Fruit fly (Drosophila melanogaster) whole organism, wandering third instar larva: ENCODE measurements around the gene Lst8.

ENCODE experiments used
- Abd-B ChIP-seq: fragments of >200 bp; optimal IDR thresholded peaks from 2 replicates; lab custom pipeline; 2017; ENCODE audit warnings: missing biosample characterization, missing genetic modification characterization
- CG32264 ChIP-seq: fragments of 200-800 bp; sonication (Bioruptor generic); optimal IDR thresholded peaks from 2 replicates; lab custom pipeline; 2016; ENCODE audit warnings: missing biosample characterization, missing genetic modification characterization
- CG9705 ChIP-seq: fragments of 200-800 bp; sonication (Bioruptor generic); optimal IDR thresholded peaks from 2 replicates; lab custom pipeline; 2018; ENCODE audit warnings: missing biosample characterization, mild to moderate bottlenecking, missing genetic modification characterization
- CrebA ChIP-seq: fragments of 200-800 bp; sonication (Bioruptor generic); optimal IDR thresholded peaks from 2 replicates; lab custom pipeline; 2016; ENCODE audit warnings: missing biosample characterization, mild to moderate bottlenecking, missing genetic modification characterization, borderline replicate concordance
- Dfd ChIP-seq: fragments of >200 bp; optimal IDR thresholded peaks from 2 replicates; lab custom pipeline; 2017; ENCODE audit warnings: missing biosample characterization, missing genetic modification characterization
- Dif ChIP-seq: fragments of 200-275, 200-300 bp; sonication (Bioruptor generic); optimal IDR thresholded peaks from 2 replicates; lab custom pipeline; 2018; ENCODE audit warnings: missing biosample characterization, missing genetic modification characterization; ENCODE audit not compliant: partially characterized antibody
- GATAd ChIP-seq: sonication (Bioruptor generic); optimal IDR thresholded peaks from 2 replicates; lab custom pipeline; 2016; ENCODE audit warnings: missing biosample characterization, missing genetic modification characterization
- HLH106 ChIP-seq: fragments of 200-800 bp; optimal IDR thresholded peaks from 3 replicates; lab custom pipeline; 2019; ENCODE audit warnings: missing biosample characterization, mild to moderate bottlenecking, missing genetic modification characterization, moderate library complexity
- Hnf4 ChIP-seq: fragments of 200-800 bp; sonication (Bioruptor generic); optimal IDR thresholded peaks from 2 replicates; lab custom pipeline; 2016; ENCODE audit warnings: missing biosample characterization, mild to moderate bottlenecking, missing genetic modification characterization
- Hr78 ChIP-seq: fragments of >200 bp; optimal IDR thresholded peaks from 2 replicates; lab custom pipeline; 2017; ENCODE audit warnings: missing biosample characterization, missing genetic modification characterization
- Hr83 ChIP-seq: fragments of 200-300 bp; sonication (Bioruptor generic); optimal IDR thresholded peaks from 2 replicates; lab custom pipeline; 2016; ENCODE audit warnings: missing biosample characterization, mild to moderate bottlenecking, missing genetic modification characterization, moderate library complexity; ENCODE audit not compliant: poor library complexity, severe bottlenecking
- Jra ChIP-seq: sonication (Bioruptor generic); optimal IDR thresholded peaks from 2 replicates; lab custom pipeline; 2016; ENCODE audit warnings: missing biosample characterization, missing genetic modification characterization
- Mio ChIP-seq: sonication (Bioruptor generic); optimal IDR thresholded peaks from 2 replicates; lab custom pipeline; 2016; ENCODE audit warnings: missing biosample characterization, missing genetic modification characterization
- Myc ChIP-seq: fragments of >200 bp; optimal IDR thresholded peaks from 2 replicates; lab custom pipeline; 2017
- N ChIP-seq: fragments of >200 bp; optimal IDR thresholded peaks from 2 replicates; lab custom pipeline; 2018; ENCODE audit warnings: missing biosample characterization, missing external identifiers, missing genetic modification characterization
- OdsH ChIP-seq: fragments of 200-800 bp; sonication (Bioruptor generic); optimal IDR thresholded peaks from 2 replicates; lab custom pipeline; 2016; ENCODE audit warnings: missing biosample characterization, mild to moderate bottlenecking, missing genetic modification characterization
- Rel ChIP-seq, 2 experiments: fragments of 200-800 bp; sonication (Bioruptor generic) in 1 of 2; optimal IDR thresholded peaks; 2 replicates in 1 of 2; 3 replicates in 1 of 2; lab custom pipeline; 2016 to 2019; ENCODE audit warnings: mild to moderate bottlenecking in 2 of 2, missing biosample characterization in 2 of 2, missing genetic modification characterization in 2 of 2, moderate library complexity in 1 of 2
- Sp1 ChIP-seq: fragments of 200-800 bp; sonication (Bioruptor generic); optimal IDR thresholded peaks from 3 replicates; lab custom pipeline; 2019; ENCODE audit warnings: missing biosample characterization, mild to moderate bottlenecking, missing genetic modification characterization, moderate library complexity
- Vsx2 ChIP-seq: fragments of 200-300, 225-300 bp; sonication (Bioruptor generic); optimal IDR thresholded peaks from 2 replicates; lab custom pipeline; 2018; ENCODE audit warnings: missing biosample characterization, missing genetic modification characterization; ENCODE audit not compliant: partially characterized antibody
- br ChIP-seq: fragments of 200-800 bp; sonication (Bioruptor generic); optimal IDR thresholded peaks from 2 replicates; lab custom pipeline; 2016; ENCODE audit warnings: missing biosample characterization, missing genetic modification characterization
- brk ChIP-seq: fragments of 200-800 bp; sonication (Bioruptor generic); optimal IDR thresholded peaks from 2 replicates; lab custom pipeline; 2016; ENCODE audit warnings: missing biosample characterization, mild to moderate bottlenecking, missing genetic modification characterization
- dl ChIP-seq, 2 experiments: fragments of 175-275, 200-275 bp in 1 of 2; fragments of 200-275 bp in 1 of 2; sonication (Bioruptor generic); optimal IDR thresholded peaks; lab custom pipeline; 2018; ENCODE audit warnings: mild to moderate bottlenecking in 2 of 2, missing biosample characterization in 2 of 2, missing genetic modification characterization in 2 of 2, moderate library complexity in 2 of 2; ENCODE audit not compliant: partially characterized antibody in 2 of 2, insufficient read depth in 1 of 2
- dmrt93B ChIP-seq: fragments of 200-800 bp; sonication (Bioruptor generic); optimal IDR thresholded peaks from 2 replicates; lab custom pipeline; 2018; ENCODE audit warnings: missing biosample characterization, mild to moderate bottlenecking, missing genetic modification characterization
- dsf ChIP-seq: sonication (Bioruptor generic); optimal IDR thresholded peaks from 2 replicates; lab custom pipeline; 2016; ENCODE audit warnings: missing biosample characterization, missing genetic modification characterization, borderline replicate concordance
- ey ChIP-seq: fragments of 200-800 bp; sonication (Bioruptor generic); optimal IDR thresholded peaks from 2 replicates; lab custom pipeline; 2016; ENCODE audit warnings: missing biosample characterization, missing genetic modification characterization
- foxo ChIP-seq, 2 experiments: fragments of 200-800 bp; sonication (Bioruptor generic); optimal IDR thresholded peaks; 2 replicates in 1 of 2; 3 replicates in 1 of 2; lab custom pipeline; 2016 to 2017; ENCODE audit warnings: missing biosample characterization in 2 of 2, missing genetic modification characterization in 2 of 2
- fru ChIP-seq: fragments of 200-800 bp; sonication (Bioruptor generic); optimal IDR thresholded peaks from 3 replicates; lab custom pipeline; 2016; ENCODE audit warnings: missing biosample characterization, mild to moderate bottlenecking, missing genetic modification characterization
- h ChIP-seq: fragments of 200-800 bp; sonication (Bioruptor generic); optimal IDR thresholded peaks from 3 replicates; lab custom pipeline; 2016; ENCODE audit warnings: missing biosample characterization, mild to moderate bottlenecking, missing genetic modification characterization
- jim ChIP-seq: fragments of 175-275, 200-325 bp; sonication (Bioruptor generic); optimal IDR thresholded peaks from 2 replicates; lab custom pipeline; 2016; ENCODE audit warnings: missing biosample characterization, mild to moderate bottlenecking, missing genetic modification characterization
- lola ChIP-seq: fragments of >200 bp; optimal IDR thresholded peaks from 2 replicates; lab custom pipeline; 2017; ENCODE audit warnings: missing biosample characterization, missing genetic modification characterization
- pan ChIP-seq: fragments of >200 bp; optimal IDR thresholded peaks from 2 replicates; lab custom pipeline; 2017
- psq ChIP-seq: fragments of 200-800 bp; sonication (Bioruptor generic); optimal IDR thresholded peaks from 3 replicates; lab custom pipeline; 2017; ENCODE audit warnings: missing biosample characterization, mild to moderate bottlenecking, missing genetic modification characterization, moderate library complexity
- rgr ChIP-seq: fragments of 200-800 bp; sonication (Bioruptor generic); optimal IDR thresholded peaks from 3 replicates; lab custom pipeline; 2016; ENCODE audit warnings: missing biosample characterization, mild to moderate bottlenecking, missing genetic modification characterization
- sage ChIP-seq: fragments of 200-800 bp; sonication (Bioruptor generic); optimal IDR thresholded peaks from 2 replicates; lab custom pipeline; 2016; ENCODE audit warnings: missing biosample characterization, mild to moderate bottlenecking, missing genetic modification characterization
- tai ChIP-seq: sonication (Bioruptor generic); optimal IDR thresholded peaks from 2 replicates; lab custom pipeline; 2016; ENCODE audit warnings: missing biosample characterization, missing genetic modification characterization
- usp ChIP-seq: fragments of >200 bp; optimal IDR thresholded peaks from 2 replicates; lab custom pipeline; 2017; ENCODE audit warnings: missing biosample characterization, missing genetic modification characterization
- woc ChIP-seq: sonication (Bioruptor generic); optimal IDR thresholded peaks from 2 replicates; lab custom pipeline; 2016; ENCODE audit warnings: missing biosample characterization, mild to moderate bottlenecking, missing genetic modification characterization

Lst8 gene

DNA sequence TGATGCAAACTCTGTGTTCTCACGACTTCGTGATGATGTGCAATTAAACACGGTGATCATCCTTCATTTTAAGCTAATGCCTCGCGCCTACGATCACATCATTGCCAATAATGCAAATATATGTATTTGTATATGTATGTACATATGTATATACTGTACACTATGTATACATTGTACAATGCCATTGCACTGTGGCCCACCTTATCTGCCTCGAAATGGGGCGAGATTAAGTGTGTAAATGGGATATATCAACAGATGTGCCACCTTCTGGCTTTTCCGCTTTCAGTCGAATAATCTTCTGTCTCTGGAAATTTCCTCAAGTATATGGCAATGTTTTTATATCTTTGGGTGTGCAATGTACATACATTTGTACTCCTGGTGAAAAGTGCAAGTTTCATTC lies 39.1 kb upstream of the Lst8 start:
- TF ChIP-seq HLH106 (tag; lab: Kevin White, UChicago) (no peak), woc (GFP tag; lab: Kevin White, UChicago) (no peak), CrebA (GFP tag; lab: Kevin White, UChicago) (no peak), pan (no peak), sage (GFP tag; lab: Kevin White, UChicago) (no peak), dsf (GFP tag; lab: Kevin White, UChicago) (no peak), Rel (GFP tag; optimal IDR thresholded peaks at IDR 0.05; lab: Kevin White, UChicago) (no peak), Rel (tag; optimal IDR thresholded peaks at IDR 0.05; lab: Kevin White, UChicago) (no peak), h (GFP tag; lab: Kevin White, UChicago) (no peak), Vsx2 (GFP tag; lab: Kevin White, UChicago) (no peak), fru (GFP tag; lab: Kevin White, UChicago) (no peak), CG32264 (no peak), Jra (GFP tag; lab: Kevin White, UChicago) (no peak), tai (no peak), jim (GFP tag; lab: Kevin White, UChicago) (no peak), lola (GFP tag; lab: Kevin White, UChicago) (no peak)

DNA sequence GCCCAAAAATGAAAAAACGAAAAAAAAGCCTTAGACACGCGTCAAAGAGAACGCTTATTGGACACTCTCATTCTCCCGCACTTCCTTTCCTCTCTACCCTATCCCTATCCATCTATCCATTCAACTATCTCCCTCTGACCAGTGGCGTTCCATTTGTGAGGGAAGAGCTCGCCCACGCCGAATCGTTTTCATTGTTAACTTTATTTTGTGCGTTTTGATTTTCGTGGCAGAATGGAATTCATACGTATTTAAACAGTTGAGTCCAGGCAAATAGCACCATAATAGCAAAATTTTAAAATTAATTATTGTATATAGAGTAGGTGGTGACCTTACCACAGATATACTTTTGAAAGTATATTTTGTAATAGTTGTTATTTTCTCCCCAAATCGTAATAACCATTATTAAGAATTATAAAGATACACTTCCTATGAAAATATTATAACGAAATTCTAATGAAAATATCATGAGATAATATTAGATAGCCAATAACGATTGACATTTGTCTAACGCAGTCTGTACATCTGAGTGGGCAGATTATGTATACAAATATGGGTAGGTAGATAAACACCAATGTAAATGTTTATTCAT lies 35.5 kb upstream of the Lst8 start:
- TF ChIP-seq dl (GFP tag; optimal IDR thresholded peaks at IDR 0.05; lab: Kevin White, UChicago; ENCODE audit: insufficient read depth in 1 of 2, partially characterized antibody in 2 of 2): no peak
- peak; percentile 67 for TF ChIP-seq Sp1 (GFP tag; lab: Kevin White, UChicago)
- peak in 1 of 2 experiments; percentile 52 for TF ChIP-seq foxo (GFP tag; optimal IDR thresholded peaks at IDR 0.05; lab: Kevin White, UChicago)
- TF ChIP-seq CrebA (GFP tag; lab: Kevin White, UChicago): no peak
- peak; percentile 67 for TF ChIP-seq HLH106 (tag; lab: Kevin White, UChicago)
- peak; percentile 12 for TF ChIP-seq h (GFP tag; lab: Kevin White, UChicago)
- peak; percentile 74 for TF ChIP-seq rgr
- no peak for TF ChIP-seq Jra (GFP tag; lab: Kevin White, UChicago)
- peak; percentile 56 for TF ChIP-seq OdsH (GFP tag; lab: Kevin White, UChicago)
- no peak for TF ChIP-seq Rel (GFP tag; optimal IDR thresholded peaks at IDR 0.05; lab: Kevin White, UChicago)
- TF ChIP-seq Rel (tag; optimal IDR thresholded peaks at IDR 0.05; lab: Kevin White, UChicago): no peak
- TF ChIP-seq psq (GFP tag; lab: Kevin White, UChicago): peak; percentile 39
- no peak for TF ChIP-seq dsf (GFP tag; lab: Kevin White, UChicago)
- TF ChIP-seq fru (GFP tag; lab: Kevin White, UChicago): peak; percentile 43
- TF ChIP-seq dmrt93B (GFP tag; lab: Kevin White, UChicago): peak; percentile 29
- TF ChIP-seq usp (GFP tag; lab: Kevin White, UChicago): no peak
- peak; percentile 38 for TF ChIP-seq ey (GFP tag; lab: Kevin White, UChicago)
- TF ChIP-seq Hnf4 (GFP tag; lab: Kevin White, UChicago): no peak
- TF ChIP-seq Dif (GFP tag; lab: Kevin White, UChicago): no peak
- no peak for TF ChIP-seq Myc (lab: Kevin White, UChicago)
- no peak for TF ChIP-seq br (GFP tag; lab: Kevin White, UChicago)
- TF ChIP-seq Dfd: no peak

- TF ChIP-seq Abd-B (GFP tag; lab: Kevin White, UChicago) (no peak), jim (GFP tag; lab: Kevin White, UChicago) (no peak), Hnf4 (GFP tag; lab: Kevin White, UChicago) (peak; percentile 89), dl (GFP tag; optimal IDR thresholded peaks at IDR 0.05; lab: Kevin White, UChicago; ENCODE audit: insufficient read depth in 1 of 2, partially characterized antibody in 2 of 2) (no peak), Sp1 (GFP tag; lab: Kevin White, UChicago) (peak; percentile 97), Hr83 (GFP tag; lab: Kevin White, UChicago) (peak; percentile 59), tai (peak; percentile 79), brk (GFP tag; lab: Kevin White, UChicago) (peak; percentile 91), GATAd (no peak), Rel (GFP tag; optimal IDR thresholded peaks at IDR 0.05; lab: Kevin White, UChicago) (peak; percentile 43), Rel (tag; optimal IDR thresholded peaks at IDR 0.05; lab: Kevin White, UChicago) (peak; percentile 88), CG32264 (peak; percentile 81), sage (GFP tag; lab: Kevin White, UChicago) (peak; percentile 88), dsf (GFP tag; lab: Kevin White, UChicago) (peak; percentile 57), h (GFP tag; lab: Kevin White, UChicago) (peak; percentile 93), lola (GFP tag; lab: Kevin White, UChicago) (no peak), Vsx2 (GFP tag; lab: Kevin White, UChicago) (no peak), Dif (GFP tag; lab: Kevin White, UChicago) (no peak), woc (GFP tag; lab: Kevin White, UChicago) (peak; percentile 72), OdsH (GFP tag; lab: Kevin White, UChicago) (peak; percentile 94), fru (GFP tag; lab: Kevin White, UChicago) (peak; percentile 94), N (no peak), Mio (GFP tag; lab: Kevin White, UChicago) (peak; percentile 51), CG9705 (GFP tag; lab: Kevin White, UChicago) (peak; percentile 93), HLH106 (tag; lab: Kevin White, UChicago) (peak; percentile 95), psq (GFP tag; lab: Kevin White, UChicago) (peak; percentile 83), foxo (GFP tag; optimal IDR thresholded peaks at IDR 0.05; lab: Kevin White, UChicago) (peak; percentile 71 to 94), usp (GFP tag; lab: Kevin White, UChicago) (no peak), pan (no peak), CrebA (GFP tag; lab: Kevin White, UChicago) (peak; percentile 67), Myc (lab: Kevin White, UChicago) (no peak), Dfd (no peak), ey (GFP tag; lab: Kevin White, UChicago) (peak; percentile 89), dmrt93B (GFP tag; lab: Kevin White, UChicago) (peak; percentile 83), Jra (GFP tag; lab: Kevin White, UChicago) (peak; percentile 77), Hr78 (GFP tag; lab: Kevin White, UChicago) (no peak), br (GFP tag; lab: Kevin White, UChicago) (peak; percentile 94)
Measured at dm6 chrX:9640690-9641149, 35.0 kb upstream of the Lst8 start.
